Worm (Caenorhabditis elegans) whole organism, L1 larva: ENCODE results near the gene cpr-1.

ENCODE experiments used
- Y116A8C.19 ChIP-seq: sonication (generic microtip); optimal IDR thresholded peaks from 2 replicates; lab custom pipeline; 2016; ENCODE audit warnings: missing compliant biosample characterization, missing genetic modification characterization, borderline replicate concordance
- alr-1 ChIP-seq: fragments of 200-800 bp; sonication (Bioruptor generic); optimal IDR thresholded peaks from 2 replicates; lab custom pipeline; 2018; ENCODE audit warnings: borderline replicate concordance, mild to moderate bottlenecking, missing genetic modification characterization, missing compliant biosample characterization
- aly-2 ChIP-seq: fragments of 150-350 bp; optimal IDR thresholded peaks from 2 replicates; lab custom pipeline; 2014; ENCODE audit warnings: missing biosample characterization, missing genetic modification characterization
- ceh-63 ChIP-seq: fragments of 200-800 bp; sonication (Bioruptor generic); optimal IDR thresholded peaks from 2 replicates; lab custom pipeline; 2018; ENCODE audit warnings: mild to moderate bottlenecking, missing genetic modification characterization, missing compliant biosample characterization
- ceh-82 ChIP-seq, 3 experiments: fragments of 150-350 bp in 1 of 3; sonication (generic microtip) in 2 of 3; optimal IDR thresholded peaks; 2 replicates each; lab custom pipeline; 2014 to 2017; ENCODE audit warnings: missing biosample characterization in 3 of 3, missing genetic modification characterization in 3 of 3
- ces-1 ChIP-seq: fragments of 150-350 bp; optimal IDR thresholded peaks from 2 replicates; lab custom pipeline; 2014; ENCODE audit warnings: missing biosample characterization, missing genetic modification reagents, missing genetic modification characterization
- dsc-1 ChIP-seq: sonication (generic microtip); optimal IDR thresholded peaks from 2 replicates; lab custom pipeline; 2016; ENCODE audit warnings: mild to moderate bottlenecking, missing genetic modification characterization, missing compliant biosample characterization
- efl-3 ChIP-seq: fragments of 200-800 bp; sonication (Bioruptor generic); optimal IDR thresholded peaks from 2 replicates; lab custom pipeline; 2018; ENCODE audit warnings: mild to moderate bottlenecking, missing genetic modification characterization, missing compliant biosample characterization
- egl-27 ChIP-seq, 2 experiments: fragments of 150-350 bp in 1 of 2; sonication (generic microtip); optimal IDR thresholded peaks; 3 replicates each; lab custom pipeline; 2017 to 2018; ENCODE audit warnings: missing biosample characterization in 2 of 2, missing genetic modification characterization in 2 of 2, missing genetic modification reagents in 2 of 2
- elt-3 ChIP-seq, 6 experiments: fragments of 150-350 bp in 1 of 6; sonication (generic microtip); optimal IDR thresholded peaks; 2 replicates each; lab custom pipeline; 2017 to 2018; ENCODE audit warnings: missing biosample characterization in 6 of 6, missing genetic modification characterization in 6 of 6, inconsistent platforms in 1 of 6
- ets-5 ChIP-seq: fragments of 200-800 bp; sonication (Bioruptor generic); IDR thresholded peaks from 2 replicates; pipeline ENCODE4 v1.3.6; 2022; ENCODE audit warnings: missing genetic modification characterization, missing compliant biosample characterization
- fkh-10 ChIP-seq: sonication (generic microtip); optimal IDR thresholded peaks from 2 replicates; lab custom pipeline; 2017; ENCODE audit warnings: missing biosample characterization, missing genetic modification reagents, missing genetic modification characterization
- fkh-4 ChIP-seq: sonication (generic microtip); optimal IDR thresholded peaks from 2 replicates; lab custom pipeline; 2016; ENCODE audit warnings: missing compliant biosample characterization, missing genetic modification characterization, borderline replicate concordance
- lin-14 ChIP-seq: fragments of 200-800 bp; sonication (Bioruptor generic); optimal IDR thresholded peaks from 2 replicates; lab custom pipeline; 2018; ENCODE audit warnings: mild to moderate bottlenecking, missing genetic modification characterization, moderate library complexity, missing compliant biosample characterization
- mdl-1 ChIP-seq, 2 experiments: fragments of 150-350 bp; optimal IDR thresholded peaks; 2 replicates each; lab custom pipeline; 2014 to 2017; ENCODE audit warnings: missing biosample characterization in 2 of 2, missing genetic modification characterization in 2 of 2, inconsistent platforms in 1 of 2
- mep-1 ChIP-seq: fragments of 150-350 bp; optimal IDR thresholded peaks from 2 replicates; lab custom pipeline; 2014; ENCODE audit warnings: missing biosample characterization, missing genetic modification characterization
- nhr-19 ChIP-seq: fragments of 200-800 bp; sonication (Bioruptor generic); conservative IDR thresholded peaks from 2 replicates; pipeline ENCODE4 v1.3.6; 2022; ENCODE audit warnings: missing genetic modification characterization, missing compliant biosample characterization
- nhr-237 ChIP-seq: fragments of 150-350 bp; optimal IDR thresholded peaks from 2 replicates; lab custom pipeline; 2014; ENCODE audit warnings: missing biosample characterization, missing genetic modification characterization
- nhr-84 ChIP-seq: sonication (generic microtip); optimal IDR thresholded peaks from 2 replicates; lab custom pipeline; 2017; ENCODE audit warnings: missing biosample characterization, missing genetic modification characterization
- nhr-85 ChIP-seq: sonication (generic microtip); peaks from one replicate; lab custom pipeline; 2016; ENCODE audit warnings: missing genetic modification characterization, inconsistent platforms, missing compliant biosample characterization
- nhr-90 ChIP-seq: sonication (generic microtip); optimal IDR thresholded peaks from 2 replicates; lab custom pipeline; 2016; ENCODE audit warnings: mild to moderate bottlenecking, missing genetic modification characterization, missing compliant biosample characterization; ENCODE audit not compliant: poor library complexity
- pag-3 ChIP-seq: sonication (generic microtip); optimal IDR thresholded peaks from 2 replicates; lab custom pipeline; 2017; ENCODE audit warnings: missing genetic modification characterization, mild to moderate bottlenecking, missing compliant biosample characterization, antibody characterized with exemption, borderline replicate concordance; ENCODE audit not compliant: insufficient read depth
- pqm-1 ChIP-seq: sonication (generic microtip); optimal IDR thresholded peaks from 3 replicates; lab custom pipeline; 2017; ENCODE audit warnings: missing biosample characterization, missing genetic modification characterization
- sptf-1 ChIP-seq: fragments of 150-350 bp; optimal IDR thresholded peaks from 2 replicates; lab custom pipeline; 2014; ENCODE audit warnings: missing biosample characterization, missing genetic modification characterization
- swsn-7 ChIP-seq: sonication (generic microtip); optimal IDR thresholded peaks from 2 replicates; lab custom pipeline; 2016; ENCODE audit warnings: missing genetic modification characterization, missing compliant biosample characterization
- tbx-2 ChIP-seq: sonication (generic microtip); optimal IDR thresholded peaks from 2 replicates; lab custom pipeline; 2016; ENCODE audit warnings: missing genetic modification characterization, missing compliant biosample characterization
- unc-130 ChIP-seq: fragments of 150-350 bp; optimal IDR thresholded peaks from 2 replicates; lab custom pipeline; 2017; ENCODE audit warnings: missing biosample characterization, missing genetic modification characterization, inconsistent platforms
- unc-62 ChIP-seq: fragments of 150-350 bp; optimal IDR thresholded peaks from 2 replicates; lab custom pipeline; 2014; ENCODE audit warnings: missing biosample characterization, missing genetic modification reagents, missing genetic modification characterization
- vab-15 ChIP-seq: sonication (generic microtip); optimal IDR thresholded peaks from 2 replicates; lab custom pipeline; 2017; ENCODE audit warnings: missing genotype, mild to moderate bottlenecking, missing genetic modification characterization, missing compliant biosample characterization
- zip-4 ChIP-seq: fragments of 200-800 bp; sonication (Bioruptor generic); optimal IDR thresholded peaks from 2 replicates; lab custom pipeline; 2018; ENCODE audit warnings: mild to moderate bottlenecking, missing genetic modification characterization, moderate library complexity, missing compliant biosample characterization
- ztf-11 ChIP-seq, 2 experiments: sonication (generic microtip); optimal IDR thresholded peaks; 2 replicates each; lab custom pipeline; 2016 to 2017; ENCODE audit warnings: missing genetic modification characterization in 2 of 2, missing biosample characterization in 1 of 2, missing compliant biosample characterization in 1 of 2
- ztf-4 ChIP-seq: fragments of 150-350 bp; optimal IDR thresholded peaks from 2 replicates; lab custom pipeline; 2014; ENCODE audit warnings: missing biosample characterization, missing genetic modification characterization

cpr-1 gene

DNA sequence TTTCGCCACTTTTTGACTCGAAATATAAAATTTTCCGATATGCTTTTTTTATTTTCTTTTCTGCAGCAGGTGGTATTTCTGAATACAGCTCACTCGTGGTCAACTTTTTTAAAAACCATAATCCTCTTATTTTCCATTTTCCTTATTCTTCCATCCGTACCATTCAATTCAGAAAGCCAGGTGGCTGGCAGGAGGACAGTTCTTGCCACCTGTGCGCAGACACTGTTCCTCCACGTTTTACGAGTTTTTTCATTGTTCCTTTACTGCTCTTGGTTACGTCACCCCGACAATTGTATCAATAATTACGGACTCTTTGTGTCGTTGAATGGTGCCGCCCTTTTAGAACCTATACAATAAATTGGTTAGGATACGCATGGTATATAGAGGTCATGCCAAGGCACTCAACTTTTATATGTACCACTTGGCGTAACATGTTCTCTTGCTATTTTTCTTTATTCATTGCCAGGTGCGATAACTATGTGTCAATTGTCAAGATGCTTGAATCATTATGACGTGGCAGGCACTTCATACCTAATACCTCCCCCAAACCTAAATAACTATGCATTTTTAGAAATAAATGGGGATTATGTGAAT, 22.4 kb upstream of the cpr-1 start:
- TF ChIP-seq ztf-4 (tag; lab: Kevin White, UChicago) (no peak), nhr-85 (tag; lab: Kevin White, UChicago) (peak; percentile 25)

DNA sequence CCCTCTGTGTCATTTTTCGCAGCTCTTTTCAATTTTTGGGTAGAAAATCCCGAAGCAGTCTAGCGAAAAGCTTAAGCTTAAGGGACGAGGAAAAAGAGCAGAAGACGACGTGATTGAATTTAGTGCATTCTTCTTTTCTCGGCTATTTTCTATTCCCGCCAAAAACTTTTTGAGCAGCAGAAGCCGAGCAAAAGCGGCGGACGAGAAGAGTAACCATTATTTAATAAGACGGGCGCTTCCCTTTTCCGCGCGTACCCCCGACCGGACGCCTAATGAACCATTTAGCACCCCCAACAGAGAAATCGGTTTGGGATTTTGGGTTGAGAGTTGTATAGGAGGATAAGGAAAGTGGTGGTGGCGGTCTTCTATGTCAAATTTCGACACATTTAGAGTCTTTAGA, 21.7 kb upstream of the cpr-1 start:
- TF ChIP-seq nhr-237 (tag; lab: Kevin White, UChicago) (no peak), zip-4 (GFP tag; lab: Kevin White, UChicago) (no peak), tbx-2 (tag; lab: Kevin White, UChicago) (no peak), mdl-1 (tag; optimal IDR thresholded peaks at IDR 0.05; lab: Kevin White, UChicago) (no peak), aly-2 (tag; lab: Kevin White, UChicago) (no peak), fkh-4 (tag; lab: Kevin White, UChicago) (no peak), lin-14 (GFP tag; lab: Kevin White, UChicago) (peak; percentile 79), vab-15 (tag; lab: Kevin White, UChicago) (no peak), ces-1 (GFP tag; lab: Kevin White, UChicago) (peak; percentile 77), unc-130 (tag; lab: Kevin White, UChicago) (no peak), Y116A8C.19 (tag; lab: Kevin White, UChicago) (no peak), pag-3 (tag; lab: Kevin White, UChicago) (no peak), unc-62 (no peak), alr-1 (tag; lab: Kevin White, UChicago) (no peak), fkh-10 (GFP tag; lab: Kevin White, UChicago) (peak; percentile 58), mep-1 (tag; lab: Kevin White, UChicago) (no peak), ztf-11 (tag; optimal IDR thresholded peaks at IDR 0.05; lab: Kevin White, UChicago) (no peak), ceh-63 (no peak), swsn-7 (tag; lab: Kevin White, UChicago) (no peak), pqm-1 (tag; lab: Kevin White, UChicago) (no peak), egl-27 (tag; optimal IDR thresholded peaks at IDR 0.05; lab: Kevin White, UChicago) (no peak), nhr-90 (tag; lab: Kevin White, UChicago) (no peak), ets-5 (GFP tag; lab: Robert Waterston, UW) (no peak), nhr-84 (no peak), ceh-82 (tag; optimal IDR thresholded peaks at IDR 0.05; lab: Kevin White, UChicago) (no peak), efl-3 (GFP tag; lab: Kevin White, UChicago) (no peak)

DNA sequence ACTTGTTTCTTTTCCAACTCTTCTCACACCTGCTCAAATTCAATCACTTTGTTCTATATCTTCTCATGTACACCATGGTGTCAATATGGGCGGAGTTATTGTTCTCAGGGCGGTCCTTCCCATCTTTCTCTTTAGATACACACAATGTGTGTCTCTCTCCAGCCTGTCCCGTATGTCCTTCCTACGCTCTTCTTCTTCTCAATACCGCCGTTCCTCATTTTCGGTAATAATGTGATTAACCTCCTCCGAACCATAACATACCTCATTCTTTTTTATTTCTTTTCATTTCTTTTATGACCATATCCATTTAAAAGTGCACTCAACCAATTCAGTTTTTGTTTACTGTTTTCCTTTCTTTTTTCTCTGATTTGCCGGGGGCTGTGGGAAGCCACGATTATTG, 19.7 kb upstream of the cpr-1 start:
- TF ChIP-seq Y116A8C.19 (tag; lab: Kevin White, UChicago) (no peak), nhr-90 (tag; lab: Kevin White, UChicago) (no peak), elt-3 (tag; optimal IDR thresholded peaks at IDR 0.05; lab: Kevin White, UChicago) (no peak), unc-130 (tag; lab: Kevin White, UChicago) (no peak), ceh-82 (tag; optimal IDR thresholded peaks at IDR 0.05; lab: Kevin White, UChicago) (no peak), fkh-10 (GFP tag; lab: Kevin White, UChicago) (no peak), ets-5 (GFP tag; lab: Robert Waterston, UW) (no peak), sptf-1 (no peak), nhr-19 (GFP tag; lab: Robert Waterston, UW) (no peak), dsc-1 (no peak)
- TF ChIP-seq, all 84 proteins: peak for 0
